Fruit fly (Drosophila melanogaster) whole organism, embryonic: Measurements from ENCODE around the gene mRpS2.

ENCODE experiments used
- Asciz ChIP-seq: fragments of 200-800 bp; sonication (Bioruptor generic); optimal IDR thresholded peaks from 2 replicates; lab custom pipeline; 2017; ENCODE audit warnings: missing biosample characterization, mild to moderate bottlenecking, missing genetic modification characterization, missing genetic modification reagents
- CG10209 ChIP-seq: fragments of 200-800 bp; sonication (Bioruptor generic); optimal IDR thresholded peaks from 3 replicates; lab custom pipeline; 2017; ENCODE audit warnings: missing biosample characterization, mild to moderate bottlenecking, missing genetic modification characterization, missing genetic modification reagents
- CG11093 ChIP-seq: fragments of 200-800 bp; sonication (Bioruptor generic); IDR thresholded peaks from 3 replicates; pipeline ENCODE4 v1.3.6; 2022; ENCODE audit warnings: missing biosample characterization, missing genetic modification characterization
- CG11504 ChIP-seq: fragments of 200-800 bp; sonication (Bioruptor generic); optimal IDR thresholded peaks from 3 replicates; lab custom pipeline; 2019; ENCODE audit warnings: missing biosample characterization, mild to moderate bottlenecking, missing genetic modification characterization, moderate library complexity
- CG11560 ChIP-seq: fragments of 200-800 bp; sonication (Bioruptor generic); IDR thresholded peaks from 3 replicates; pipeline ENCODE4 v1.3.6; 2022; ENCODE audit warnings: missing biosample characterization, missing genetic modification characterization
- CG12104 ChIP-seq: fragments of 200-800 bp; sonication (Bioruptor generic); optimal IDR thresholded peaks from 3 replicates; lab custom pipeline; 2016; ENCODE audit warnings: missing biosample characterization, missing genetic modification characterization
- CG14710 ChIP-seq: fragments of 200-800 bp; sonication (Bioruptor generic); optimal IDR thresholded peaks from 3 replicates; lab custom pipeline; 2019; ENCODE audit warnings: missing biosample characterization, mild to moderate bottlenecking, missing genetic modification characterization, moderate library complexity
- CG17385 ChIP-seq: fragments of 200-800 bp; sonication (Bioruptor generic); optimal IDR thresholded peaks from 3 replicates; lab custom pipeline; 2018; ENCODE audit warnings: missing biosample characterization, mild to moderate bottlenecking, missing genetic modification characterization
- CG18011 ChIP-seq: fragments of 200-800 bp; sonication (Bioruptor generic); optimal IDR thresholded peaks from 2 replicates; lab custom pipeline; 2017; ENCODE audit warnings: missing biosample characterization, missing genetic modification characterization, mild to moderate bottlenecking, moderate library complexity, missing genotype
- CG2712 ChIP-seq: fragments of 200-800 bp; optimal IDR thresholded peaks from 3 replicates; lab custom pipeline; 2019; ENCODE audit warnings: missing biosample characterization, mild to moderate bottlenecking, missing genetic modification characterization, moderate library complexity
- CG31365 ChIP-seq: fragments of 200-800 bp; sonication (Bioruptor generic); optimal IDR thresholded peaks from 2 replicates; lab custom pipeline; 2018; ENCODE audit warnings: missing biosample characterization, mild to moderate bottlenecking, missing genetic modification characterization
- CG3407 ChIP-seq: fragments of 200-800 bp; sonication (Bioruptor generic); optimal IDR thresholded peaks from 2 replicates; lab custom pipeline; 2018; ENCODE audit warnings: missing biosample characterization, mild to moderate bottlenecking, missing genetic modification characterization
- CG34422 ChIP-seq: fragments of 200-800 bp; sonication (Bioruptor generic); IDR thresholded peaks from 3 replicates; pipeline ENCODE4 v1.3.6; 2022; ENCODE audit warnings: missing biosample characterization, missing genetic modification characterization
- CG4730 ChIP-seq: fragments of 200-800 bp; sonication (Bioruptor generic); IDR thresholded peaks from 2 replicates; pipeline ENCODE4 v1.3.6; 2022; ENCODE audit warnings: missing biosample characterization, missing genetic modification characterization
- CG9437 ChIP-seq: fragments of 200-800 bp; sonication (Bioruptor generic); optimal IDR thresholded peaks from 2 replicates; lab custom pipeline; 2018; ENCODE audit warnings: missing biosample characterization, mild to moderate bottlenecking, missing genetic modification characterization
- Dad ChIP-seq: fragments of 200-800 bp; sonication (Bioruptor generic); optimal IDR thresholded peaks from 3 replicates; lab custom pipeline; 2016; ENCODE audit warnings: missing biosample characterization, missing genetic modification characterization
- Dek ChIP-seq: fragments of 200-800 bp; sonication (Bioruptor generic); optimal IDR thresholded peaks from 3 replicates; lab custom pipeline; 2019; ENCODE audit warnings: missing biosample characterization, mild to moderate bottlenecking, missing genetic modification characterization, moderate library complexity
- Dfd ChIP-seq, 2 experiments: fragments of >200 bp; optimal IDR thresholded peaks; 2 replicates each; lab custom pipeline; 2017; ENCODE audit warnings: missing biosample characterization in 2 of 2, missing genetic modification characterization in 2 of 2
- ERR ChIP-seq: fragments of 200-800 bp; sonication (Bioruptor generic); optimal IDR thresholded peaks from 2 replicates; lab custom pipeline; 2016; ENCODE audit warnings: missing biosample characterization, missing genetic modification characterization
- Ets65A ChIP-seq: fragments of 200-800 bp; sonication (Bioruptor generic); peaks from one replicate; lab custom pipeline; 2016; ENCODE audit warnings: missing biosample characterization, missing genetic modification characterization
- H2.0 ChIP-seq: fragments of 200-800 bp; sonication (Bioruptor generic); IDR thresholded peaks from 2 replicates; pipeline ENCODE4 v1.3.6; 2022; ENCODE audit warnings: missing biosample characterization, missing genetic modification characterization
- HLHmδ ChIP-seq: fragments of 200-800 bp; sonication (Bioruptor generic); optimal IDR thresholded peaks from 2 replicates; lab custom pipeline; 2018; ENCODE audit warnings: missing biosample characterization, mild to moderate bottlenecking, missing genetic modification characterization, moderate library complexity
- HmgD ChIP-seq: fragments of 200-800 bp; sonication (Bioruptor generic); optimal IDR thresholded peaks from 3 replicates; lab custom pipeline; 2016; ENCODE audit warnings: missing biosample characterization, missing genetic modification characterization
- Hr39 ChIP-seq: fragments of >200 bp; optimal IDR thresholded peaks from 2 replicates; lab custom pipeline; 2017
- MESR4 ChIP-seq: fragments of 200-800 bp; sonication (Bioruptor generic); optimal IDR thresholded peaks from 2 replicates; lab custom pipeline; 2018; ENCODE audit warnings: missing biosample characterization, mild to moderate bottlenecking, missing genetic modification characterization, moderate library complexity
- MTF-1 ChIP-seq: fragments of 200-800 bp; sonication (Bioruptor generic); optimal IDR thresholded peaks from 2 replicates; lab custom pipeline; 2018; ENCODE audit warnings: missing biosample characterization, mild to moderate bottlenecking, missing genetic modification characterization, borderline replicate concordance
- Max ChIP-seq: fragments of 200-800 bp; sonication (Bioruptor generic); optimal IDR thresholded peaks from 2 replicates; lab custom pipeline; 2016; ENCODE audit warnings: missing biosample characterization, mild to moderate bottlenecking, missing genetic modification characterization
- Mes4 ChIP-seq: fragments of 200-800 bp; sonication (Bioruptor generic); optimal IDR thresholded peaks from 2 replicates; lab custom pipeline; 2016; ENCODE audit warnings: missing biosample characterization, missing genetic modification characterization
- NC2β ChIP-seq: fragments of 200-800 bp; sonication (Bioruptor generic); optimal IDR thresholded peaks from 2 replicates; lab custom pipeline; 2016; ENCODE audit warnings: missing biosample characterization, missing genetic modification characterization
- Sry-δ ChIP-seq: fragments of 200-800 bp; sonication (Bioruptor generic); optimal IDR thresholded peaks from 2 replicates; lab custom pipeline; 2016; ENCODE audit warnings: missing biosample characterization, missing genetic modification characterization
- YL-1 ChIP-seq: fragments of 200-800 bp; sonication (Bioruptor generic); optimal IDR thresholded peaks from 3 replicates; lab custom pipeline; 2017; ENCODE audit warnings: missing biosample characterization, mild to moderate bottlenecking, missing genetic modification characterization
- aop ChIP-seq: fragments of 200-800 bp; sonication (Bioruptor generic); IDR thresholded peaks from 2 replicates; pipeline ENCODE4 v1.3.6; 2022; ENCODE audit warnings: missing biosample characterization, missing genetic modification characterization
- bsh ChIP-seq, 2 experiments: fragments of 200-800 bp; sonication (Bioruptor generic); optimal IDR thresholded peaks; 2 replicates each; lab custom pipeline; 2017 to 2018; ENCODE audit warnings: mild to moderate bottlenecking in 2 of 2, missing biosample characterization in 2 of 2, missing genetic modification characterization in 2 of 2, moderate library complexity in 1 of 2
- cg ChIP-seq: fragments of 200-800 bp; sonication (Bioruptor generic); optimal IDR thresholded peaks from 3 replicates; lab custom pipeline; 2019; ENCODE audit warnings: missing biosample characterization, mild to moderate bottlenecking, missing genetic modification characterization, moderate library complexity
- crp ChIP-seq, 2 experiments: fragments of 200-800 bp; sonication (Bioruptor generic); optimal IDR thresholded peaks; 2 replicates in 1 of 2; 3 replicates in 1 of 2; lab custom pipeline; 2017; ENCODE audit warnings: missing biosample characterization in 2 of 2, missing genetic modification characterization in 2 of 2, mild to moderate bottlenecking in 1 of 2, moderate library complexity in 1 of 2
- eyg ChIP-seq: fragments of 200-800 bp; sonication (Bioruptor generic); optimal IDR thresholded peaks from 3 replicates; lab custom pipeline; 2016; ENCODE audit warnings: missing biosample characterization, missing genetic modification characterization
- grau ChIP-seq: fragments of 200-800 bp; optimal IDR thresholded peaks from 3 replicates; lab custom pipeline; 2019; ENCODE audit warnings: missing biosample characterization, mild to moderate bottlenecking, missing genetic modification characterization, moderate library complexity
- kah ChIP-seq: fragments of 200-800 bp; sonication (Bioruptor generic); optimal IDR thresholded peaks from 2 replicates; lab custom pipeline; 2018; ENCODE audit warnings: missing biosample characterization, mild to moderate bottlenecking, missing genetic modification characterization
- lbe ChIP-seq: fragments of 200-800 bp; sonication (Bioruptor generic); optimal IDR thresholded peaks from 2 replicates; lab custom pipeline; 2016; ENCODE audit warnings: missing biosample characterization, mild to moderate bottlenecking, missing genetic modification characterization
- seq ChIP-seq: fragments of 200-800 bp; sonication (Bioruptor generic); IDR thresholded peaks from 2 replicates; pipeline ENCODE4 v1.3.6; 2022; ENCODE audit warnings: missing biosample characterization, missing genetic modification characterization
- sna ChIP-seq: fragments of 200-800 bp; sonication (Bioruptor generic); IDR thresholded peaks from 2 replicates; pipeline ENCODE4 v1.3.6; 2022; ENCODE audit warnings: missing biosample characterization, missing genetic modification characterization; ENCODE audit not compliant: partially characterized antibody
- so ChIP-seq: fragments of 200-800 bp; sonication (Bioruptor generic); IDR thresholded peaks from 3 replicates; pipeline ENCODE4 v1.3.6; 2022; ENCODE audit warnings: missing biosample characterization, missing genetic modification characterization
- trh ChIP-seq: fragments of 200-800 bp; sonication (Bioruptor generic); optimal IDR thresholded peaks from 2 replicates; lab custom pipeline; 2016; ENCODE audit warnings: missing biosample characterization, missing genetic modification characterization
- yki ChIP-seq: fragments of >200 bp; optimal IDR thresholded peaks from 3 replicates; lab custom pipeline; 2018
- zf30C ChIP-seq: fragments of 200-800 bp; sonication (Bioruptor generic); optimal IDR thresholded peaks from 3 replicates; lab custom pipeline; 2018; ENCODE audit warnings: missing biosample characterization, mild to moderate bottlenecking, missing genetic modification characterization
- zfh1 ChIP-seq: fragments of 200-800 bp; sonication (Bioruptor generic); IDR thresholded peaks from 3 replicates; pipeline ENCODE4 v1.3.6; 2022; ENCODE audit warnings: missing biosample characterization, missing genetic modification characterization

The mRpS2 gene

dm6 chr2L:4882131-4883022, 32.2 kb upstream of the mRpS2 start:
- TF ChIP-seq Dfd (GFP tag; optimal IDR thresholded peaks at IDR 0.05; lab: Kevin White, UChicago), result peak in 1 of 2 experiments; percentile 84
- TF ChIP-seq CG34422 (GFP tag; lab: Robert Waterston, UW), result no peak
- TF ChIP-seq CG10209 (GFP tag; lab: Kevin White, UChicago), result no peak
- TF ChIP-seq MESR4 (GFP tag; lab: Kevin White, UChicago), result peak; percentile 60
- peak in 1 of 2 experiments; percentile 27 for TF ChIP-seq bsh (GFP tag; optimal IDR thresholded peaks at IDR 0.05; lab: Kevin White, UChicago)
- TF ChIP-seq cg, result peak; percentile 11
- TF ChIP-seq CG17385 (GFP tag; lab: Kevin White, UChicago), result peak; percentile 94
- TF ChIP-seq lbe, result no peak
- TF ChIP-seq ERR (GFP tag; lab: Kevin White, UChicago), result peak; percentile 33
- peak; percentile 32 for TF ChIP-seq Hr39 (lab: Kevin White, UChicago)

dm6 chr2L:4868383-4868782, 18.2 kb upstream of the mRpS2 start:
- no peak for TF ChIP-seq CG4730
- TF ChIP-seq CG11093 (GFP tag; lab: Robert Waterston, UW), result no peak
- TF ChIP-seq grau (tag; lab: Kevin White, UChicago), result peak; percentile 57
- no peak for TF ChIP-seq Asciz (GFP tag; lab: Kevin White, UChicago)
- peak; percentile 58 for TF ChIP-seq CG18011 (GFP tag; lab: Kevin White, UChicago)

- no peak for TF ChIP-seq CG9437
- no peak for TF ChIP-seq yki (lab: Kevin White, UChicago)
- TF ChIP-seq Ets65A (GFP tag; lab: Kevin White, UChicago), result peak; percentile 20
- TF ChIP-seq Dfd (GFP tag; optimal IDR thresholded peaks at IDR 0.05; lab: Kevin White, UChicago), result peak in 1 of 2 experiments; percentile 55
- TF ChIP-seq Sry-δ (GFP tag; lab: Kevin White, UChicago), result no peak
- TF ChIP-seq, all 482 proteins: peak for 2
Observed at dm6 chr2L:4865400-4865799, 15.2 kb upstream of the mRpS2 start.

- TF ChIP-seq zfh1 (no peak), Dek (tag; lab: Kevin White, UChicago) (no peak), so (no peak), Dad (GFP tag; lab: Kevin White, UChicago) (no peak), zf30C (GFP tag; lab: Kevin White, UChicago) (no peak), CG12104 (GFP tag; lab: Kevin White, UChicago) (no peak), CG14710 (no peak), aop (GFP tag; lab: Robert Waterston, UW) (no peak), MTF-1 (GFP tag; lab: Kevin White, UChicago) (no peak), Mes4 (no peak), sna (GFP tag; lab: Robert Waterston, UW) (no peak), YL-1 (GFP tag; lab: Kevin White, UChicago) (no peak), Max (no peak), eyg (GFP tag; lab: Kevin White, UChicago) (no peak), seq (GFP tag; lab: Robert Waterston, UW) (no peak), HmgD (GFP tag; lab: Kevin White, UChicago) (no peak), CG31365 (tag; lab: Kevin White, UChicago) (no peak), CG11560 (tag; lab: Robert Waterston, UW) (no peak), trh (GFP tag; lab: Kevin White, UChicago) (no peak), kah (GFP tag; lab: Kevin White, UChicago) (no peak), NC2β (GFP tag; lab: Kevin White, UChicago) (no peak), CG3407 (GFP tag; lab: Kevin White, UChicago) (no peak), crp (GFP tag; optimal IDR thresholded peaks at IDR 0.05; lab: Kevin White, UChicago) (no peak), HLHmδ (no peak), CG2712 (tag; lab: Kevin White, UChicago) (no peak), H2.0 (GFP tag; lab: Robert Waterston, UW) (no peak), CG11504 (tag; lab: Kevin White, UChicago) (no peak)
Observed at dm6 chr2L:4861503-4861902, 11.3 kb upstream of the mRpS2 start.
